Fruit fly (Drosophila melanogaster): ENCODE data around the gene CG44014.

Gene CG44014

DNA sequence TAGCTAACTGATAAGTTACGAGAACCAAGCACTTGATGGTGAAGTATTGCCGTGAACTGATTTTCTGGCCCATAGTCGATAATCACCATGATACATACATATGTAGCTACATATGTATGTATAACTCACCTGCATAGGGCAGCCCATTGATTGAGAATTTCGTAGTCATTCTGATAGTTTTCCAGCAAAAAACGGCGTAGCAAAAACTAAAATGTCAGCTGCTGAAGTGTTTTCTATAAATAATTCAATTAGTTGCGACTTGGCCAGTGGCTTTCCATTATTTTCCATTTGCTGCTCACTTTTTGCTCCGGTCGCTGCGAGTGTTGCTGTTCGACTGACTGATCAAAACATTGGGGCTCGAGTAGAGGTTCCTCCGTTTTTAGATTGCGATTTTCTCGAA, 38.5 kb upstream of the CG44014 start:
- TF ChIP-seq aop (GFP tag; IDR thresholded peaks at IDR 0.05) (no peak), CG17186 (GFP tag; optimal IDR thresholded peaks at IDR 0.05) (no peak), Eip74EF (GFP tag; optimal IDR thresholded peaks at IDR 0.05) (no peak), mam (GFP tag; optimal IDR thresholded peaks at IDR 0.05) (no peak), chif (GFP tag; optimal IDR thresholded peaks at IDR 0.05) (no peak), chn (GFP tag; optimal IDR thresholded peaks at IDR 0.05) (no peak), en (GFP tag; optimal IDR thresholded peaks at IDR 0.05) (no peak), maf-S (GFP tag; optimal IDR thresholded peaks at IDR 0.05) (no peak), pnt (GFP tag; optimal IDR thresholded peaks at IDR 0.05) (no peak), nmo (GFP tag; optimal IDR thresholded peaks at IDR 0.05) (no peak), CG4328 (GFP tag; optimal IDR thresholded peaks at IDR 0.05) (no peak), chinmo (GFP tag; IDR thresholded peaks at IDR 0.05; ENCODE audit: partially characterized antibody) (0 out of 4 replicates have a peak, but pooled peaks have one; percentile 18), sens (GFP tag) (peak; percentile 54), NC2β (GFP tag; optimal IDR thresholded peaks at IDR 0.05) (no peak), kni (GFP tag; optimal IDR thresholded peaks at IDR 0.05) (no peak), Scr (GFP tag; IDR thresholded peaks at IDR 0.05; ENCODE audit: partially characterized antibody) (no peak), B-H1 (GFP tag; IDR thresholded peaks at IDR 0.05) (no peak), Sox100B (GFP tag; optimal IDR thresholded peaks at IDR 0.05) (no peak)

DNA sequence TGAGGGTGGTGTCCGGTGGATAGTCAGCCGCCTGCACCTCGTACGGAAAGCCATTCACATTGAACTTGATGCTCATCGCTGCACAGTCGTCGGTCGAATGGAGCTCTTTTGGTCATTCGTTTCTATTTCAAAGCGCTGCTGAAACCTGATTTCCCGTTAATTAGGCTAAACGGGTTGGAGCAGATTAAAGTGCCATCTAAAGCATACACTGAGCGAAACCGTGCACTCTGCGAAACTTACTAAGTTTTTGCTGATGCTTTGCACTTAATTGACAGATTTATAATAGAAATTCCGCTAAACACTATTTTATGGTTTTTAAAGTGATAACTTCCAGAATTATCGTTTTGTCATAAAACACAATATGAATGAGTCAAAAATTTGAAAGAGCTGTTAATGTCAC, 33.6 kb upstream of the CG44014 start, which contains the start of gene AOX2:
TSS of gene AOX2 (minus strand) at position 101 of the 400 bp plus-strand sequence.
- TF ChIP-seq CG17186 (GFP tag; optimal IDR thresholded peaks at IDR 0.05) (no peak), chif (GFP tag; optimal IDR thresholded peaks at IDR 0.05) (no peak), Scr (GFP tag; IDR thresholded peaks at IDR 0.05; ENCODE audit: partially characterized antibody) (no peak), Hmr (GFP tag; optimal IDR thresholded peaks at IDR 0.05) (no peak), CG30431 (GFP tag; optimal IDR thresholded peaks at IDR 0.05) (no peak), twi (tag; optimal IDR thresholded peaks at IDR 0.05) (no peak)

DNA sequence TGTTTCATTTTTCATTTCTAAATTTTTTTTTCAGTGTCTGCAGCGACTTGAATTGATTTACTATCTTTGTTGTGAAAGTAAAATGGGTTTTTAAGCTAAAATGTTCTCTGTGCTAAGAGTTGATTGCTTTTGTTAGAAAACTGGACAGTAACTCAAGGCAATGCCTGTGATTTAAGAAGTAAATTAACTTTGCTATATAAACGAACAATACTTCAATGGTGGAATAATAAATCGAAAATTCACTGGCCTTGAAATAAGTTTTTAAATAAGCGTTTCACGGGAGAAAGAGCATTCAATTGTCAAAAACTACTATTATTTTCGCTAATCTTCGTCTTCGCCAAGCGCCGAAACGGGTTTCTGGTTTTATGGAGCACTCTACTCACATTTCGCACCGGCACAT, 32.2 kb upstream of the CG44014 start:
- TF ChIP-seq oc (tag; optimal IDR thresholded peaks at IDR 0.05) (no peak), rib (GFP tag; IDR thresholded peaks at IDR 0.05) (no peak), CG12299 (tag; optimal IDR thresholded peaks at IDR 0.05) (no peak), pho (GFP tag; optimal IDR thresholded peaks at IDR 0.05) (no peak), sug (tag; optimal IDR thresholded peaks at IDR 0.05) (no peak), CG18262 (tag; optimal IDR thresholded peaks at IDR 0.05) (no peak), D19A (tag; optimal IDR thresholded peaks at IDR 0.05) (no peak), lbe (GFP tag; optimal IDR thresholded peaks at IDR 0.05) (no peak), CG4617 (GFP tag; optimal IDR thresholded peaks at IDR 0.05; ENCODE audit: borderline replicate concordance) (no peak)

DNA sequence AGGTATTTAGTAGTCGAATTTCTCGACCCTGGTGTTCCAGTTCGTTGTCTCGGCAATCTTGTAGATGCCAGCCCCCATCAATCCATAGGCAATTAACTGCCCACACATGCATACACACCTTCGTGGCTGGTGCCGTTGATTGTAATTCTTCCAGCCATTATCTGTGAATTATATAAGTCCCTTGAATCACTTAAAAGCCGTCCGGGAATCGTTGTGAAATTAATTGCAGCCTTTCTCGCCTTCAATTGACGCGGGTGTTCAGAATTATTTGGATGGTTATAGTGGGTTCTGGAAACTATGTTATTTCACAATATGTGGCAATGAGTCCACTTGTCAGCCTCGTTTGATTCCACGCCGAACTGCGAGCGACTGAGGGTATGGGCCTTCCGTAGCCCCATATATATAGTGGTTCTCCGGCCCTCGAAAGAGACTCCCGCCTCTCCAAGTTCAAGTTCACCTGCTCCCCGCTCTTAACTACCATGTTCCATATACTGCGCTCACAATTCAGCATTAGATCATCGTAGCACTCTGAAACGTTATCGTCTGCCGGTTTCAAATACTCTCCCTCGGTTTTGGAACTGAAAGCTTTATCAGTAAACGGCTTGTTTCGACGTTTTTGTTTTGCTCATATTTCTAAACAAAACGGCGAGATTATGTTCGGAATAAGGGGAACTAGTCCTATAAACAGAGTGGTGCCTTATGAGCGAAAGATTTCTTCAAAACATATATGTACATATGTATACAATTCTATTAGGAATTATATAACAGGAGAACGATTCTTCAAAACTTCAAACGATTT, 28.4 kb upstream of the CG44014 start, which contains the start of gene AOX1:
TSS of gene AOX1 (minus strand) at position 375 of the 799 bp plus-strand sequence.
- peak in 1 of 2 experiments; percentile 73 for TF ChIP-seq Pdp1 (GFP tag; optimal IDR thresholded peaks at IDR 0.05)
- peak; percentile 24; the same call in 1 of the 2 replicates for TF ChIP-seq inv (GFP tag; IDR thresholded peaks at IDR 0.05; ENCODE audit: partially characterized antibody)
- peak; percentile 28 for TF ChIP-seq cwo (GFP tag; optimal IDR thresholded peaks at IDR 0.05)
- TF ChIP-seq CG3163 (GFP tag; optimal IDR thresholded peaks at IDR 0.05): peak; percentile 63
- TF ChIP-seq Trl (optimal IDR thresholded peaks at IDR 0.05): peak; percentile 14 to 81
- no peak for TF ChIP-seq Trl (GFP tag; optimal IDR thresholded peaks at IDR 0.05)
- no peak for TF ChIP-seq eyg (GFP tag; optimal IDR thresholded peaks at IDR 0.05)
- peak; percentile 76; the same call in 2 of the 4 replicates for TF ChIP-seq chinmo (GFP tag; IDR thresholded peaks at IDR 0.05; ENCODE audit: partially characterized antibody)
- no peak for TF ChIP-seq Scr (GFP tag; IDR thresholded peaks at IDR 0.05; ENCODE audit: partially characterized antibody)
- TF ChIP-seq CG11247 (GFP tag; IDR thresholded peaks at IDR 0.05): no peak
- TF ChIP-seq Jarid2 (GFP tag; optimal IDR thresholded peaks at IDR 0.05): peak; percentile 62
- peak; percentile 16 for TF ChIP-seq ftz-f1 (GFP tag; optimal IDR thresholded peaks at IDR 0.05)
- TF ChIP-seq CG32532 (GFP tag; IDR thresholded peaks at IDR 0.05): peak; percentile 41; the same call in 1 of the 2 replicates
- no peak for TF ChIP-seq nau (GFP tag; optimal IDR thresholded peaks at IDR 0.05)
- TF ChIP-seq CG34376 (GFP tag; optimal IDR thresholded peaks at IDR 0.05): peak; percentile 27
- TF ChIP-seq CkIIα-i1 (GFP tag; IDR thresholded peaks at IDR 0.05): no peak

All from whole organism, embryonic.